Worm (Caenorhabditis elegans): ENCODE measurements around the gene chpf-1.

- TF ChIP-seq tra-4 (tag; optimal IDR thresholded peaks at IDR 0.05) (no peak), ama-1 (optimal IDR thresholded peaks at IDR 0.05) (no peak), ets-7 (tag; optimal IDR thresholded peaks at IDR 0.05) (no peak), sea-1 (GFP tag; conservative IDR thresholded peaks at IDR 0.05) (no peak), B0310.2 (tag; optimal IDR thresholded peaks at IDR 0.05) (no peak), tbx-11 (GFP tag; IDR thresholded peaks at IDR 0.05) (no peak), aly-1 (tag; optimal IDR thresholded peaks at IDR 0.05) (no peak), scrt-1 (GFP tag; IDR thresholded peaks at IDR 0.05) (no peak), ceh-13 (GFP tag; optimal IDR thresholded peaks at IDR 0.05) (no peak), tbx-37 (GFP tag; conservative IDR thresholded peaks at IDR 0.05) (no peak)
These were observed 43.2 kb upstream of the chpf-1 start for ce11 chrV:10246443-10246885.

All from whole organism, early embryonic.